Comparison of ENCODE assay signal across 4 worm cellular contexts in the genomic region with DNA sequence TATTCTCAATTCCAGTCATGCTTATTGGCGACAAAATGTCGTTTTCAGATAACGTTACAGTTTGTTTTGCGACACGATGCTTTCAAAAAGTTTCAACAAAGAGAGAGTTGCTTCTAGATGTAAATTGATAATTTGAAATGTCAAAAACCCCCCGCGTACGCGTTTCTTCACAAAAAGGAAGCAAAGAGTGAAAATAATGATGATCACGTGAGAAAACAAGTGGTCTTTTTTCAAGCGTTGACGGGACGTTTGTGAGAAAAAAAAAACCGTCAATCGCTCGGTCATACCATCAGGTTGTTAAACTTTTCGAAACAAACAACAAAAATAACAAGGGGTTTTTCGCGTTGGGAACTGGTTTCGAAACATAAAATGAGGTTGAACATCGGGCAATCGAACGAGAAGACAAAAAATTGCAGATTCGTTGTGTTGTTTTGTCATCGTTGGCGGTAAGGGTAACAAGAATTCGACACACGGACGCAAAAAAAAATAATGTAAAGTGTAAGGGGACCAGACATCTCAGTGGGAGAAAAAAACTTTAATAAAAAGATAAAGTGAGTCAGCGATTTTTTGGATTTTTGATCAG.
A peak's percentile ranks its signal among the peaks of the same experiment; 100 is the strongest.
TF ChIP-seq lines count a peak whose summit lies in the region.

No protein-coding gene starts in this region.

TF ChIP-seq in whole organism, L1 larva, 84 proteins besides CTCF, POLR2A, EP300 and RAD21 (continued from another document and continues in another):
- peak; percentile 2 for TF ChIP-seq unc-130 (tag; optimal IDR thresholded peaks at IDR 0.05; lab: Kevin White, UChicago)
- peak; percentile 7 for TF ChIP-seq swsn-7 (tag; optimal IDR thresholded peaks at IDR 0.05; lab: Kevin White, UChicago)
- TF ChIP-seq efl-3 (GFP tag; optimal IDR thresholded peaks at IDR 0.05; lab: Kevin White, UChicago), result no peak
- no peak for TF ChIP-seq ets-5 (GFP tag; IDR thresholded peaks at IDR 0.05; lab: Robert Waterston, UW)
- no peak for TF ChIP-seq sox-4 (tag; optimal IDR thresholded peaks at IDR 0.05; lab: Kevin White, UChicago)
- no peak for TF ChIP-seq zag-1 (tag; optimal IDR thresholded peaks at IDR 0.05; lab: Kevin White, UChicago)
- no peak for TF ChIP-seq efl-1 (optimal IDR thresholded peaks at IDR 0.05; lab: Kevin White, UChicago)
- peak in 1 of 2 experiments; percentile 94 for TF ChIP-seq efl-1 (GFP tag; optimal IDR thresholded peaks at IDR 0.05 in 1 of 2; lab: Kevin White, UChicago)
- TF ChIP-seq C34B4.2 (tag; optimal IDR thresholded peaks at IDR 0.05; lab: Kevin White, UChicago), result no peak
- TF ChIP-seq ces-1 (GFP tag; optimal IDR thresholded peaks at IDR 0.05; lab: Kevin White, UChicago), result no peak
- no peak for TF ChIP-seq ceh-88 (GFP tag; IDR thresholded peaks at IDR 0.05; lab: Robert Waterston, UW)
- TF ChIP-seq lin-14 (GFP tag; optimal IDR thresholded peaks at IDR 0.05; lab: Kevin White, UChicago), result peak; percentile 70
- no peak for TF ChIP-seq ceh-63 (GFP tag; optimal IDR thresholded peaks at IDR 0.05; lab: Kevin White, UChicago)
- TF ChIP-seq unc-98 (GFP tag; IDR thresholded peaks at IDR 0.05; lab: Robert Waterston, UW), result no peak
- TF ChIP-seq unc-62 (GFP tag; optimal IDR thresholded peaks at IDR 0.05; lab: Kevin White, UChicago), result no peak
- no peak for TF ChIP-seq fos-1 (tag; optimal IDR thresholded peaks at IDR 0.05; lab: Kevin White, UChicago)
- TF ChIP-seq isw-1 (GFP tag; IDR thresholded peaks at IDR 0.05; lab: Robert Waterston, UW), result no peak
- TF ChIP-seq ceh-8 (GFP tag; optimal IDR thresholded peaks at IDR 0.05; lab: Kevin White, UChicago), result no peak
- no peak for TF ChIP-seq pax-3 (tag; optimal IDR thresholded peaks at IDR 0.05; lab: Kevin White, UChicago)
- TF ChIP-seq rnt-1 (tag; optimal IDR thresholded peaks at IDR 0.05; lab: Kevin White, UChicago), result no peak
- TF ChIP-seq hlh-4 (tag; optimal IDR thresholded peaks at IDR 0.05; lab: Kevin White, UChicago), result no peak
- no peak for TF ChIP-seq sptf-1 (tag; optimal IDR thresholded peaks at IDR 0.05; lab: Kevin White, UChicago)
- TF ChIP-seq mep-1 (tag; optimal IDR thresholded peaks at IDR 0.05; lab: Kevin White, UChicago), result peak; percentile 42
- TF ChIP-seq nhr-12 (tag; optimal IDR thresholded peaks at IDR 0.05; lab: Kevin White, UChicago), result no peak
- TF ChIP-seq fkh-4 (tag; optimal IDR thresholded peaks at IDR 0.05; lab: Kevin White, UChicago; ENCODE audit: borderline replicate concordance), result no peak
- TF ChIP-seq ama-1 (optimal IDR thresholded peaks at IDR 0.05; lab: Kevin White, UChicago), result no peak
- TF ChIP-seq alr-1 (tag; optimal IDR thresholded peaks at IDR 0.05; lab: Kevin White, UChicago; ENCODE audit: borderline replicate concordance), result no peak
- no peak for TF ChIP-seq xbp-1 (tag; optimal IDR thresholded peaks at IDR 0.05; lab: Kevin White, UChicago)
- TF ChIP-seq fkh-10 (GFP tag; optimal IDR thresholded peaks at IDR 0.05; lab: Kevin White, UChicago), result no peak
- TF ChIP-seq F16B12.6 (tag; optimal IDR thresholded peaks at IDR 0.05; lab: Kevin White, UChicago), result no peak
- TF ChIP-seq lin-15B (tag; optimal IDR thresholded peaks at IDR 0.05; lab: Kevin White, UChicago), result no peak
- no peak for TF ChIP-seq nhr-47 (tag; optimal IDR thresholded peaks at IDR 0.05; lab: Kevin White, UChicago)

TF ChIP-seq in whole organism, L2 larva, 48 proteins besides CTCF, POLR2A, EP300 and RAD21 (continued from another document):
- TF ChIP-seq ZK546.5 (tag; optimal IDR thresholded peaks at IDR 0.05; lab: Kevin White, UChicago), result no peak
- peak in 1 of 2 experiments; percentile 46 for TF ChIP-seq lsy-2 (tag; optimal IDR thresholded peaks at IDR 0.05; lab: Kevin White, UChicago)
- no peak for TF ChIP-seq ztf-11 (tag; optimal IDR thresholded peaks at IDR 0.05; lab: Kevin White, UChicago)

TF ChIP-seq in whole organism, L4 larva, 104 proteins besides CTCF, POLR2A, EP300 and RAD21 (continued from another document):
- TF ChIP-seq cey-2 (tag; optimal IDR thresholded peaks at IDR 0.05; lab: Kevin White, UChicago; ENCODE audit: borderline replicate concordance, insufficient read depth) (peak; percentile 17), jun-1 (tag; optimal IDR thresholded peaks at IDR 0.05; lab: Kevin White, UChicago) (peak; percentile 5), mep-1 (tag; optimal IDR thresholded peaks at IDR 0.05; lab: Kevin White, UChicago) (peak; percentile 45), duxl-1 (tag; optimal IDR thresholded peaks at IDR 0.05; lab: Kevin White, UChicago; ENCODE audit: poor library complexity) (no peak), dmd-8 (GFP tag; IDR thresholded peaks at IDR 0.05; lab: Robert Waterston, UW) (no peak), unc-62 (GFP tag; optimal IDR thresholded peaks at IDR 0.05 in 1 of 2; lab: Kevin White, UChicago) (peak in 1 of 2 experiments; percentile 65), unc-62 (tag; optimal IDR thresholded peaks at IDR 0.05; lab: Kevin White, UChicago) (no peak), ceh-20 (GFP tag; IDR thresholded peaks at IDR 0.05; lab: Robert Waterston, UW) (peak; percentile 74), mdl-1 (tag; optimal IDR thresholded peaks at IDR 0.05; lab: Kevin White, UChicago) (peak in 1 of 2 experiments; percentile 62), tra-1 (GFP tag; IDR thresholded peaks at IDR 0.05; lab: Robert Waterston, UW) (peak; percentile 97), hlh-11 (tag; optimal IDR thresholded peaks at IDR 0.05; lab: Kevin White, UChicago) (peak; percentile 94), F49E8.2 (tag; optimal IDR thresholded peaks at IDR 0.05; lab: Kevin White, UChicago; ENCODE audit: borderline replicate concordance) (no peak), hif-1 (tag; optimal IDR thresholded peaks at IDR 0.05; lab: Kevin White, UChicago) (peak in 1 of 2 experiments; percentile 67), pqm-1 (tag; optimal IDR thresholded peaks at IDR 0.05; lab: Kevin White, UChicago) (peak; percentile 73), dmd-6 (GFP tag; IDR thresholded peaks at IDR 0.05; lab: Robert Waterston, UW) (peak; percentile 96), nhr-102 (tag; optimal IDR thresholded peaks at IDR 0.05; lab: Kevin White, UChicago) (peak; percentile 67), snpc-1.2 (GFP tag; IDR thresholded peaks at IDR 0.05; lab: Robert Waterston, UW) (no peak), zfp-3 (GFP tag; conservative IDR thresholded peaks at IDR 0.05; lab: Robert Waterston, UW) (no peak), aha-1 (tag; lab: Kevin White, UChicago) (peak; percentile 62), ceh-62 (tag; optimal IDR thresholded peaks at IDR 0.05; lab: Kevin White, UChicago) (no peak)
TF ChIP-seq in whole organism, L4 larva: peak in this region for 31.

TF ChIP-seq in whole organism, young adult, 124 proteins besides CTCF, POLR2A, EP300 and RAD21 (continued from another document):
- TF ChIP-seq Y79H2A.3 (GFP tag; conservative IDR thresholded peaks at IDR 0.05; lab: Robert Waterston, UW), result no peak
- peak; percentile 48 for TF ChIP-seq chd-7 (tag; optimal IDR thresholded peaks at IDR 0.05; lab: Kevin White, UChicago)
- no peak for TF ChIP-seq fkh-3 (tag; optimal IDR thresholded peaks at IDR 0.05; lab: Kevin White, UChicago)
- TF ChIP-seq nhr-90 (tag; optimal IDR thresholded peaks at IDR 0.05; lab: Kevin White, UChicago), result peak; percentile 27
- peak; percentile 16 for TF ChIP-seq tlf-1 (GFP tag; optimal IDR thresholded peaks at IDR 0.05; lab: Kevin White, UChicago)
